Fruit fly (Drosophila melanogaster): ENCODE data around the gene Rint1.

- TF ChIP-seq CG13204 (GFP tag; optimal IDR thresholded peaks at IDR 0.05) (no peak), Pif1A (GFP tag; optimal IDR thresholded peaks at IDR 0.05) (no peak), Ets98B (GFP tag; IDR thresholded peaks at IDR 0.05) (no peak), D1 (tag; optimal IDR thresholded peaks at IDR 0.05) (no peak), rn (GFP tag; IDR thresholded peaks at IDR 0.05) (no peak), Snoo (tag; optimal IDR thresholded peaks at IDR 0.05) (no peak), CG32121 (GFP tag; IDR thresholded peaks at IDR 0.05) (no peak), EcR (GFP tag; optimal IDR thresholded peaks at IDR 0.05) (no peak), Pif1B (GFP tag; optimal IDR thresholded peaks at IDR 0.05) (no peak), CG15710 (tag; optimal IDR thresholded peaks at IDR 0.05) (no peak), CG12605 (GFP tag; IDR thresholded peaks at IDR 0.05) (no peak), CG14655 (GFP tag; optimal IDR thresholded peaks at IDR 0.05) (no peak), CG8159 (tag; optimal IDR thresholded peaks at IDR 0.05) (no peak), CG17806 (tag; optimal IDR thresholded peaks at IDR 0.05) (no peak)
Measured at dm6 chr3L:7344001-7344400, 20.6 kb downstream of the Rint1 start.

All from whole organism, pupa.